Worm (Caenorhabditis elegans): ENCODE data around the gene F11E6.10.

- TF ChIP-seq unc-62 (GFP tag; optimal IDR thresholded peaks at IDR 0.05) (no peak), F55B11.4 (tag; optimal IDR thresholded peaks at IDR 0.05; ENCODE audit: borderline replicate concordance, insufficient read depth) (no peak), T26A5.8 (tag; optimal IDR thresholded peaks at IDR 0.05) (no peak)
Measured at ce11 chrIV:17437038-17437437, 25.9 kb downstream of the F11E6.10 start, which contains the start of gene C06A12.8.

Measured in whole organism, young adult.